Worm (Caenorhabditis elegans) whole organism, L4 larva: ENCODE data around the gene H20E11.1.

Experiments used
- ama-1 ChIP-seq: fragments of 150-350 bp; optimal IDR thresholded peaks from 2 replicates; lab custom pipeline; 2014; ENCODE audit warnings: inconsistent platforms, mixed read lengths
- jun-1 ChIP-seq: fragments of 150-350 bp; optimal IDR thresholded peaks from 2 replicates; lab custom pipeline; 2014; ENCODE audit warnings: missing biosample characterization, missing genetic modification reagents, missing genetic modification characterization
- lsy-2 ChIP-seq, 2 experiments: fragments of 150-350 bp in 1 of 2; sonication (generic microtip) in 1 of 2; optimal IDR thresholded peaks; 2 replicates each; lab custom pipeline; 2014 to 2017; ENCODE audit warnings: missing biosample characterization in 2 of 2, missing genetic modification characterization in 2 of 2

ce11 chrIV:6803805-6804344, 26.1 kb upstream of the H20E11.1 start:
- TF ChIP-seq ama-1 (lab: Kevin White, UChicago) (no peak), jun-1 (tag; lab: Kevin White, UChicago) (no peak), lsy-2 (tag; optimal IDR thresholded peaks at IDR 0.05; lab: Kevin White, UChicago) (no peak)
